Worm (Caenorhabditis elegans) whole organism, L4 larva: ENCODE measurements around the gene srw-20.

ENCODE experiments used
- aly-2 ChIP-seq: sonication (generic microtip); optimal IDR thresholded peaks from 2 replicates; lab custom pipeline; 2018; ENCODE audit warnings: missing biosample characterization, missing genetic modification characterization
- ama-1 ChIP-seq: fragments of 150-350 bp; optimal IDR thresholded peaks from 2 replicates; lab custom pipeline; 2014; ENCODE audit warnings: inconsistent platforms, mixed read lengths
- dmd-9 ChIP-seq: fragments of 200-800 bp; sonication (Bioruptor generic); IDR thresholded peaks from 2 replicates; pipeline ENCODE4 v1.3.6; 2022; ENCODE audit warnings: missing genetic modification reagents, missing genetic modification characterization, missing compliant biosample characterization
- mdl-1 ChIP-seq, 2 experiments: fragments of 150-350 bp in 1 of 2; sonication (generic microtip) in 1 of 2; optimal IDR thresholded peaks; 2 replicates each; lab custom pipeline; 2014 to 2017; ENCODE audit warnings: missing biosample characterization in 2 of 2, missing genetic modification characterization in 2 of 2
- nhr-77 ChIP-seq: fragments of 150-350 bp; optimal IDR thresholded peaks from 2 replicates; lab custom pipeline; 2014; ENCODE audit warnings: missing biosample characterization, missing genetic modification characterization
- pha-4 ChIP-seq, 2 experiments: fragments of 150-350 bp in 1 of 2; fragments of 200-800 bp in 1 of 2; sonication (Bioruptor generic) in 1 of 2; IDR thresholded peaks in 1 of 2; optimal IDR thresholded peaks in 1 of 2; 2 replicates each; pipeline versions ENCODE4 v1.3.6 to Lab custom; 2014 to 2022; ENCODE audit warnings: missing genetic modification characterization in 2 of 2, missing genetic modification reagents in 2 of 2, missing biosample characterization in 1 of 2, missing compliant biosample characterization in 1 of 2
- skn-1 ChIP-seq: fragments of 150-350 bp; optimal IDR thresholded peaks from 2 replicates; lab custom pipeline; 2014; ENCODE audit warnings: missing biosample characterization, missing genetic modification characterization
- unc-39 ChIP-seq: sonication (generic microtip); optimal IDR thresholded peaks from 2 replicates; lab custom pipeline; 2017; ENCODE audit warnings: missing biosample characterization, missing genetic modification characterization
- unc-62 ChIP-seq, 3 experiments: fragments of 150-350 bp in 1 of 3; sonication (generic microtip); optimal IDR thresholded peaks in 2 of 3; peaks in 1 of 3; 1 replicate in 1 of 3; 2 replicates in 2 of 3; lab custom pipeline; 2014 to 2017; ENCODE audit warnings: missing biosample characterization in 3 of 3, missing genetic modification characterization in 3 of 3, missing genetic modification reagents in 3 of 3, missing genotype in 1 of 3

ce11 chrV:17061585-17061984 is 18.1 kb downstream of the srw-20 start, which contains the start of gene F28B1.9:
- TF ChIP-seq aly-2 (tag; lab: Kevin White, UChicago) (no peak), ama-1 (no peak), mdl-1 (tag; optimal IDR thresholded peaks at IDR 0.05; lab: Kevin White, UChicago) (no peak), unc-62 (GFP tag; optimal IDR thresholded peaks at IDR 0.05 in 1 of 2; lab: Kevin White, UChicago) (peak in 1 of 2 experiments; percentile 15), unc-62 (tag; optimal IDR thresholded peaks at IDR 0.05; lab: Kevin White, UChicago) (no peak), dmd-9 (no peak), skn-1 (tag; lab: Kevin White, UChicago) (no peak), unc-39 (tag; lab: Kevin White, UChicago) (no peak), pha-4 (GFP tag; IDR thresholded peaks at IDR 0.05; lab: Robert Waterston, UW) (no peak), pha-4 (tag; optimal IDR thresholded peaks at IDR 0.05; lab: Kevin White, UChicago) (no peak), nhr-77 (no peak)
